Fruit fly (Drosophila melanogaster) whole organism, embryonic: Measurements from ENCODE around the gene CG11703.

ENCODE experiments used
- Atf3 ChIP-seq: fragments of 200-800 bp; sonication (Bioruptor generic); optimal IDR thresholded peaks from 3 replicates; lab custom pipeline; 2016; ENCODE audit warnings: missing biosample characterization, missing genetic modification characterization
- BEAF-32 ChIP-seq: fragments of 200-800 bp; sonication (Bioruptor generic); optimal IDR thresholded peaks from 3 replicates; lab custom pipeline; 2017; ENCODE audit warnings: missing biosample characterization, missing genetic modification characterization, mild to moderate bottlenecking, moderate library complexity, missing genetic modification reagents
- Bgb ChIP-seq: fragments of 200-800 bp; sonication (Bioruptor generic); IDR thresholded peaks from 2 replicates; pipeline ENCODE4 v1.3.6; 2022; ENCODE audit warnings: missing biosample characterization, missing genetic modification characterization; ENCODE audit not compliant: partially characterized antibody
- CG10267 ChIP-seq: fragments of 200-800 bp; sonication (Bioruptor generic); optimal IDR thresholded peaks from 2 replicates; lab custom pipeline; 2018; ENCODE audit warnings: missing biosample characterization, mild to moderate bottlenecking, missing genetic modification characterization, moderate library complexity
- CG13287 ChIP-seq: fragments of 200-800 bp; sonication (Bioruptor generic); IDR thresholded peaks from 2 replicates; pipeline ENCODE4 v1.3.6; 2022; ENCODE audit warnings: missing biosample characterization, missing genetic modification characterization; ENCODE audit not compliant: partially characterized antibody
- CG13424 ChIP-seq: fragments of 200-800 bp; sonication (Bioruptor generic); optimal IDR thresholded peaks from 2 replicates; lab custom pipeline; 2019; ENCODE audit warnings: missing biosample characterization, mild to moderate bottlenecking, missing genetic modification characterization, moderate library complexity
- CG14710 ChIP-seq: fragments of 200-800 bp; sonication (Bioruptor generic); optimal IDR thresholded peaks from 3 replicates; lab custom pipeline; 2019; ENCODE audit warnings: missing biosample characterization, mild to moderate bottlenecking, missing genetic modification characterization, moderate library complexity
- CG15514 ChIP-seq: fragments of 200-800 bp; sonication (Bioruptor generic); optimal IDR thresholded peaks from 3 replicates; lab custom pipeline; 2017; ENCODE audit warnings: missing biosample characterization, missing genetic modification characterization, mild to moderate bottlenecking, moderate library complexity, missing genetic modification reagents
- CG17186 ChIP-seq: fragments of 200-800 bp; sonication (Bioruptor generic); optimal IDR thresholded peaks from 3 replicates; lab custom pipeline; 2017; ENCODE audit warnings: missing biosample characterization, missing genetic modification reagents, missing genetic modification characterization
- CG2116 ChIP-seq: fragments of 200-800 bp; sonication (Bioruptor generic); optimal IDR thresholded peaks from 3 replicates; lab custom pipeline; 2018; ENCODE audit warnings: missing biosample characterization, mild to moderate bottlenecking, missing genetic modification characterization
- CG32772 ChIP-seq: fragments of 200-800 bp; sonication (Bioruptor generic); IDR thresholded peaks from 2 replicates; pipeline ENCODE4 v1.3.6; 2022; ENCODE audit warnings: missing biosample characterization, missing genetic modification characterization
- CG34422 ChIP-seq: fragments of 200-800 bp; sonication (Bioruptor generic); IDR thresholded peaks from 3 replicates; pipeline ENCODE4 v1.3.6; 2022; ENCODE audit warnings: missing biosample characterization, missing genetic modification characterization
- CG42726 ChIP-seq: fragments of 200-800 bp; sonication (Bioruptor generic); IDR thresholded peaks from 2 replicates; pipeline ENCODE4 v1.3.6; 2022; ENCODE audit warnings: missing biosample characterization, missing genetic modification characterization; ENCODE audit not compliant: partially characterized antibody
- CG4282 ChIP-seq: fragments of 200-800 bp; sonication (Bioruptor generic); optimal IDR thresholded peaks from 2 replicates; lab custom pipeline; 2016; ENCODE audit warnings: missing biosample characterization, missing genetic modification characterization
- CG7928 ChIP-seq: fragments of 200-800 bp; sonication (Bioruptor generic); optimal IDR thresholded peaks from 2 replicates; lab custom pipeline; 2017; ENCODE audit warnings: missing biosample characterization, mild to moderate bottlenecking, missing genetic modification characterization
- CG9797 ChIP-seq: fragments of 200-800 bp; sonication (Bioruptor generic); optimal IDR thresholded peaks from 3 replicates; lab custom pipeline; 2018; ENCODE audit warnings: missing biosample characterization, mild to moderate bottlenecking, missing genetic modification characterization
- CTCF ChIP-seq: fragments of 200-800 bp; sonication (Bioruptor generic); optimal IDR thresholded peaks from 2 replicates; lab custom pipeline; 2017; ENCODE audit warnings: missing biosample characterization, mild to moderate bottlenecking, missing genetic modification characterization, moderate library complexity
- Dref ChIP-seq: fragments of 200-800 bp; sonication (Bioruptor generic); IDR thresholded peaks from 2 replicates; pipeline ENCODE4 v1.3.6; 2022; ENCODE audit warnings: missing biosample characterization, missing genetic modification characterization
- E2f2 ChIP-seq: fragments of 200-800 bp; sonication (Bioruptor generic); IDR thresholded peaks from 2 replicates; pipeline ENCODE4 v1.3.6; 2022; ENCODE audit warnings: missing biosample characterization, missing genetic modification characterization
- HLH4C ChIP-seq: fragments of 200-800 bp; sonication (Bioruptor generic); IDR thresholded peaks from 3 replicates; pipeline ENCODE4 v1.3.6; 2022; ENCODE audit warnings: missing biosample characterization, missing genetic modification characterization; ENCODE audit not compliant: partially characterized antibody
- HmgZ ChIP-seq: fragments of 200-800 bp; sonication (Bioruptor generic); optimal IDR thresholded peaks from 2 replicates; lab custom pipeline; 2018; ENCODE audit warnings: missing biosample characterization, mild to moderate bottlenecking, missing genetic modification characterization
- MBD-R2 ChIP-seq: fragments of 200-800 bp; sonication (Bioruptor generic); IDR thresholded peaks from 2 replicates; pipeline ENCODE4 v1.3.6; 2022; ENCODE audit warnings: missing biosample characterization, missing genetic modification characterization
- NK7.1 ChIP-seq: fragments of 200-800 bp; sonication (Bioruptor generic); optimal IDR thresholded peaks from 3 replicates; lab custom pipeline; 2016; ENCODE audit warnings: missing biosample characterization, missing genetic modification characterization
- NfI ChIP-seq: fragments of 200-800 bp; sonication (Bioruptor generic); optimal IDR thresholded peaks from 3 replicates; lab custom pipeline; 2018; ENCODE audit warnings: missing biosample characterization, mild to moderate bottlenecking, missing genetic modification characterization, moderate library complexity
- Opbp ChIP-seq: fragments of 200-800 bp; sonication (Bioruptor generic); IDR thresholded peaks from 3 replicates; pipeline ENCODE4 v1.3.6; 2022; ENCODE audit warnings: missing biosample characterization, missing genetic modification characterization; ENCODE audit not compliant: partially characterized antibody
- Scr ChIP-seq: fragments of 200-800 bp; sonication (Bioruptor generic); IDR thresholded peaks from 2 replicates; pipeline ENCODE4 v1.3.6; 2022; ENCODE audit warnings: missing biosample characterization, missing genetic modification characterization; ENCODE audit not compliant: partially characterized antibody
- Sry-δ ChIP-seq: fragments of 200-800 bp; sonication (Bioruptor generic); optimal IDR thresholded peaks from 2 replicates; lab custom pipeline; 2016; ENCODE audit warnings: missing biosample characterization, missing genetic modification characterization
- amos ChIP-seq: fragments of 200-800 bp; sonication (Bioruptor generic); IDR thresholded peaks from 2 replicates; pipeline ENCODE4 v1.3.6; 2022; ENCODE audit warnings: missing biosample characterization, missing genetic modification characterization; ENCODE audit not compliant: partially characterized antibody
- bcd ChIP-seq: fragments of 200-800 bp; sonication (Bioruptor generic); optimal IDR thresholded peaks from 2 replicates; lab custom pipeline; 2017; ENCODE audit warnings: missing biosample characterization, mild to moderate bottlenecking, missing genetic modification characterization
- chinmo ChIP-seq: fragments of 200-800 bp; sonication (Bioruptor generic); IDR thresholded peaks from 4 replicates; pipeline ENCODE4 v1.3.6; 2022; ENCODE audit warnings: missing biosample characterization, missing genetic modification characterization; ENCODE audit not compliant: partially characterized antibody
- gfzf ChIP-seq: fragments of 200-800 bp; sonication (Bioruptor generic); optimal IDR thresholded peaks from 2 replicates; lab custom pipeline; 2016; ENCODE audit warnings: missing biosample characterization, mild to moderate bottlenecking, missing genetic modification characterization, moderate library complexity
- grn ChIP-seq: fragments of 200-800 bp; sonication (Bioruptor generic); optimal IDR thresholded peaks from 3 replicates; lab custom pipeline; 2017; ENCODE audit warnings: missing biosample characterization, missing genetic modification characterization
- ind ChIP-seq: fragments of 200-800 bp; sonication (Bioruptor generic); optimal IDR thresholded peaks from 3 replicates; lab custom pipeline; 2016; ENCODE audit warnings: missing biosample characterization, missing genetic modification characterization
- knrl ChIP-seq: fragments of 200-800 bp; sonication (Bioruptor generic); IDR thresholded peaks from 3 replicates; pipeline ENCODE4 v1.3.6; 2022; ENCODE audit warnings: missing biosample characterization, missing genetic modification characterization; ENCODE audit not compliant: partially characterized antibody
- nerfin-2 ChIP-seq: fragments of 200-800 bp; sonication (Bioruptor generic); IDR thresholded peaks from 2 replicates; pipeline ENCODE4 v1.3.6; 2022; ENCODE audit warnings: missing biosample characterization, missing genetic modification characterization; ENCODE audit not compliant: partially characterized antibody
- org-1 ChIP-seq: fragments of 200-800 bp; sonication (Bioruptor generic); optimal IDR thresholded peaks from 2 replicates; lab custom pipeline; 2017; ENCODE audit warnings: missing biosample characterization, missing genetic modification characterization
- phol ChIP-seq: fragments of 200-800 bp; sonication (Bioruptor generic); optimal IDR thresholded peaks from 3 replicates; lab custom pipeline; 2018; ENCODE audit warnings: missing biosample characterization, mild to moderate bottlenecking, missing genetic modification characterization, moderate library complexity
- rib ChIP-seq: fragments of 200-800 bp; sonication (Bioruptor generic); IDR thresholded peaks from 2 replicates; pipeline ENCODE4 v1.3.6; 2022; ENCODE audit warnings: missing biosample characterization, missing genetic modification characterization
- sens ChIP-seq: fragments of 200-800 bp; sonication (Bioruptor generic); peaks from one replicate; lab custom pipeline; 2016; ENCODE audit warnings: missing biosample characterization, missing genetic modification characterization
- slou ChIP-seq: fragments of 200-800 bp; sonication (Bioruptor generic); optimal IDR thresholded peaks from 3 replicates; lab custom pipeline; 2016; ENCODE audit warnings: missing biosample characterization, missing genetic modification characterization
- sna ChIP-seq: fragments of 200-800 bp; sonication (Bioruptor generic); IDR thresholded peaks from 2 replicates; pipeline ENCODE4 v1.3.6; 2022; ENCODE audit warnings: missing biosample characterization, missing genetic modification characterization; ENCODE audit not compliant: partially characterized antibody
- stwl ChIP-seq: fragments of 200-800 bp; sonication (Bioruptor generic); optimal IDR thresholded peaks from 3 replicates; lab custom pipeline; 2018; ENCODE audit warnings: missing biosample characterization, mild to moderate bottlenecking, missing genetic modification characterization, moderate library complexity
- tna ChIP-seq: fragments of 200-800 bp; sonication (Bioruptor generic); IDR thresholded peaks from 2 replicates; pipeline ENCODE4 v1.3.6; 2022; ENCODE audit warnings: missing biosample characterization, missing genetic modification characterization; ENCODE audit not compliant: partially characterized antibody
- trem ChIP-seq: fragments of 200-800 bp; optimal IDR thresholded peaks from 3 replicates; lab custom pipeline; 2019; ENCODE audit warnings: missing biosample characterization, mild to moderate bottlenecking, missing genetic modification characterization, moderate library complexity
- unc-4 ChIP-seq: fragments of 200-800 bp; sonication (Bioruptor generic); IDR thresholded peaks from 2 replicates; pipeline ENCODE4 v1.3.6; 2022; ENCODE audit warnings: missing biosample characterization, missing genetic modification characterization; ENCODE audit not compliant: partially characterized antibody
- vnd ChIP-seq: fragments of 200-800 bp; sonication (Bioruptor generic); IDR thresholded peaks from 3 replicates; pipeline ENCODE4 v1.3.6; 2022; ENCODE audit warnings: missing biosample characterization, missing genetic modification characterization; ENCODE audit not compliant: partially characterized antibody
- z ChIP-seq: fragments of 200-800 bp; sonication (Bioruptor generic); IDR thresholded peaks from 3 replicates; pipeline ENCODE4 v1.3.6; 2022; ENCODE audit warnings: missing biosample characterization, missing genetic modification characterization

Gene CG11703

dm6 chr3R:19238934-19239333, 11.0 kb upstream of the CG11703 start (continued):
- TF ChIP-seq CG42726 (GFP tag; lab: Robert Waterston, UW) (peak; percentile 63; the same call in 1 of the 2 replicates), z (GFP tag; lab: Robert Waterston, UW) (no peak), nerfin-2 (GFP tag; lab: Robert Waterston, UW) (peak; percentile 39; the same call in 1 of the 2 replicates), knrl (GFP tag; lab: Robert Waterston, UW) (peak; percentile 73), bcd (GFP tag; lab: Kevin White, UChicago) (no peak), tna (0 out of 2 replicates have a peak, but pooled peaks have one; percentile 40), sens (GFP tag; lab: Kevin White, UChicago) (peak; percentile 56), vnd (peak; percentile 84), CG13424 (no peak), HLH4C (peak; percentile 64), CTCF (GFP tag; lab: Kevin White, UChicago) (peak; percentile 69), CG4282 (GFP tag; lab: Kevin White, UChicago) (no peak)
- TF ChIP-seq, all 482 proteins: peak for 29

DNA sequence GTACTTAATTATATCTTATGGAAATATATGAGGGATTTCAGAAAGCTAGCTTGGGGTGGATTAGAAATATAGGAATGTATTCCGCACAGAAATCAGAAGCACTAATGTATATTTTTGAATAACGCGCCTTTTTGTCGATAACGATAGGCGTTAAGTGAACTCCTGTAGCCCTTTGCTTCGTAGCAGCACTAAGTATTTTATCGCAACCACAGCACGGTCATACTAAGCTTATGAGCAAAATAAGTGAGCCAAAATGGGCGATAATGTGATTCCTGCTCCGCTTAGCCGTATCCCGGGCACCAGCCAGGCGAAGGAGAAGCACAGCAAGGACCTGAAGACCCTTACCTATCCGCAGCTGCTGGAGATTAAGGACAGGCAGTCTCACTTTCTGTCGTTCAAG, 1.3 kb upstream of the CG11703 start, which contains the start of the genes CG5250 and Polr2M:
CG5250 (minus strand) TSS at position 32 of the 400 bp plus-strand sequence.
Polr2M (plus strand) TSS at position 219 of the 400 bp plus-strand sequence.
- TF ChIP-seq phol (tag; lab: Kevin White, UChicago) (peak; percentile 7), ind (GFP tag; lab: Kevin White, UChicago) (no peak), gfzf (GFP tag; lab: Kevin White, UChicago) (peak; percentile 81), HmgZ (tag; lab: Kevin White, UChicago) (peak; percentile 9), rib (GFP tag; lab: Robert Waterston, UW) (no peak), stwl (tag; lab: Kevin White, UChicago) (peak; percentile 58), chinmo (0 out of 4 replicates have a peak, but pooled peaks have one; percentile 22), CG7928 (peak; percentile 90), Atf3 (GFP tag; lab: Kevin White, UChicago) (no peak), trem (peak; percentile 41), MBD-R2 (GFP tag; lab: Robert Waterston, UW) (peak; percentile 51; the same call in 1 of the 2 replicates), E2f2 (GFP tag; lab: Robert Waterston, UW) (peak; percentile 94), CG34422 (GFP tag; lab: Robert Waterston, UW) (no peak), CG17186 (peak; percentile 45), sna (GFP tag; lab: Robert Waterston, UW) (no peak), NK7.1 (GFP tag; lab: Kevin White, UChicago) (no peak), Sry-δ (GFP tag; lab: Kevin White, UChicago) (peak; percentile 37), BEAF-32 (GFP tag; lab: Kevin White, UChicago) (peak; percentile 40), tna (0 out of 2 replicates have a peak, but pooled peaks have one; percentile 47), CG14710 (tag; lab: Kevin White, UChicago) (peak; percentile 20), CG2116 (GFP tag; lab: Kevin White, UChicago) (peak; percentile 54), slou (GFP tag; lab: Kevin White, UChicago) (no peak), CG13287 (GFP tag; lab: Robert Waterston, UW) (peak; percentile 48), Dref (GFP tag; lab: Robert Waterston, UW) (peak; percentile 82), org-1 (GFP tag; lab: Kevin White, UChicago) (no peak), Scr (GFP tag; lab: Robert Waterston, UW) (peak; percentile 17; the same call in 1 of the 2 replicates), Opbp (GFP tag; lab: Robert Waterston, UW) (peak; percentile 47; the same call in 1 of the 3 replicates), CG32772 (GFP tag; lab: Robert Waterston, UW) (no peak), vnd (0 out of 3 replicates have a peak, but pooled peaks have one; percentile 27), CG10267 (tag; lab: Kevin White, UChicago) (no peak), NfI (no peak), CG9797 (GFP tag; lab: Kevin White, UChicago) (peak; percentile 64), unc-4 (GFP tag; lab: Robert Waterston, UW) (0 out of 2 replicates have a peak, but pooled peaks have one; percentile 26), amos (peak; percentile 13; the same call in 1 of the 2 replicates), Bgb (GFP tag; lab: Robert Waterston, UW) (peak; percentile 14; the same call in 1 of the 2 replicates), grn (GFP tag; lab: Kevin White, UChicago) (no peak), CG15514 (GFP tag; lab: Kevin White, UChicago) (peak; percentile 76)
